Worm (Caenorhabditis elegans) whole organism, mixed stage, embryonic: Measurements from ENCODE around the gene Y71H10B.1.

Experiments used
- M03D4.4 ChIP-seq: sonication (generic microtip); optimal IDR thresholded peaks from 2 replicates; lab custom pipeline; 2017; ENCODE audit warnings: mild to moderate bottlenecking, missing genetic modification characterization, missing compliant biosample characterization
- bed-3 ChIP-seq: fragments of 200-800 bp; sonication (Bioruptor generic); optimal IDR thresholded peaks from 3 replicates; lab custom pipeline; 2018; ENCODE audit warnings: mild to moderate bottlenecking, missing genetic modification characterization, moderate library complexity, missing compliant biosample characterization
- blmp-1 ChIP-seq: fragments of 150-350 bp; optimal IDR thresholded peaks from 2 replicates; lab custom pipeline; 2014; ENCODE audit warnings: missing biosample characterization, missing genetic modification characterization
- ceh-39 ChIP-seq: fragments of 150-350 bp; optimal IDR thresholded peaks from 2 replicates; lab custom pipeline; 2014; ENCODE audit warnings: missing biosample characterization, missing genetic modification characterization
- ceh-43 ChIP-seq: fragments of 200-800 bp; sonication (Bioruptor generic); optimal IDR thresholded peaks from 2 replicates; lab custom pipeline; 2018; ENCODE audit warnings: mild to moderate bottlenecking, missing genetic modification characterization, moderate library complexity, missing compliant biosample characterization
- ceh-83 ChIP-seq: fragments of 200-800 bp; sonication (Bioruptor generic); optimal IDR thresholded peaks from 2 replicates; lab custom pipeline; 2018; ENCODE audit warnings: mild to moderate bottlenecking, missing genetic modification characterization, missing compliant biosample characterization
- ces-1 ChIP-seq: fragments of 150-350 bp; optimal IDR thresholded peaks from 2 replicates; lab custom pipeline; 2014; ENCODE audit warnings: missing biosample characterization, missing genetic modification reagents, missing genetic modification characterization
- cnd-1 ChIP-seq: fragments of 200-800 bp; sonication (Bioruptor generic); optimal IDR thresholded peaks from 2 replicates; lab custom pipeline; 2018; ENCODE audit warnings: mild to moderate bottlenecking, missing genetic modification characterization, missing compliant biosample characterization
- drap-1 ChIP-seq: fragments of 200-800 bp; sonication (Bioruptor generic); optimal IDR thresholded peaks from 3 replicates; lab custom pipeline; 2018; ENCODE audit warnings: mild to moderate bottlenecking, missing genetic modification characterization, missing compliant biosample characterization
- elt-1 ChIP-seq: sonication (generic microtip); optimal IDR thresholded peaks from 2 replicates; lab custom pipeline; 2017; ENCODE audit warnings: missing genetic modification characterization, mild to moderate bottlenecking, missing compliant biosample characterization, antibody characterized with exemption, moderate library complexity, borderline replicate concordance; ENCODE audit not compliant: insufficient read depth
- elt-3 ChIP-seq: fragments of 150-350 bp; optimal IDR thresholded peaks from 2 replicates; lab custom pipeline; 2014; ENCODE audit warnings: missing biosample characterization, missing genetic modification characterization
- flh-1 ChIP-seq: fragments of 200-800 bp; sonication (Bioruptor generic); optimal IDR thresholded peaks from 2 replicates; lab custom pipeline; 2018; ENCODE audit warnings: mild to moderate bottlenecking, missing genetic modification characterization, moderate library complexity, missing compliant biosample characterization
- ham-2 ChIP-seq: fragments of 200-800 bp; sonication (Bioruptor generic); optimal IDR thresholded peaks from 2 replicates; lab custom pipeline; 2018; ENCODE audit warnings: mild to moderate bottlenecking, missing genetic modification characterization, missing compliant biosample characterization
- hlh-1 ChIP-seq: fragments of 150-350 bp; optimal IDR thresholded peaks from 2 replicates; lab custom pipeline; 2014; ENCODE audit warnings: missing biosample characterization, missing genetic modification reagents, missing genetic modification characterization
- lin-13 ChIP-seq: fragments of 150-350 bp; optimal IDR thresholded peaks from 2 replicates; lab custom pipeline; 2014; ENCODE audit warnings: missing biosample characterization, missing genetic modification characterization
- lin-32 ChIP-seq: fragments of 200-800 bp; sonication (Bioruptor generic); optimal IDR thresholded peaks from 2 replicates; lab custom pipeline; 2018; ENCODE audit warnings: mild to moderate bottlenecking, missing genetic modification characterization, missing compliant biosample characterization
- lsy-2 ChIP-seq: fragments of 150-350 bp; optimal IDR thresholded peaks from 2 replicates; lab custom pipeline; 2014; ENCODE audit warnings: missing biosample characterization, missing genetic modification characterization
- mab-5 ChIP-seq: fragments of 150-350 bp; optimal IDR thresholded peaks from 2 replicates; lab custom pipeline; 2014; ENCODE audit warnings: missing biosample characterization, missing genetic modification characterization
- mep-1 ChIP-seq: fragments of 150-350 bp; optimal IDR thresholded peaks from 2 replicates; lab custom pipeline; 2017; ENCODE audit warnings: missing biosample characterization, missing genetic modification reagents, missing genetic modification characterization, inconsistent platforms
- mls-2 ChIP-seq: sonication (generic microtip); optimal IDR thresholded peaks from 2 replicates; lab custom pipeline; 2016; ENCODE audit warnings: mild to moderate bottlenecking, missing genetic modification characterization, moderate library complexity, missing compliant biosample characterization
- nhr-12 ChIP-seq: fragments of 150-350 bp; optimal IDR thresholded peaks from 2 replicates; lab custom pipeline; 2014; ENCODE audit warnings: missing biosample characterization, missing genetic modification characterization
- nhr-2 ChIP-seq: fragments of 150-350 bp; optimal IDR thresholded peaks from 2 replicates; lab custom pipeline; 2014; ENCODE audit warnings: missing biosample characterization, missing genetic modification characterization
- nhr-237 ChIP-seq: fragments of 150-350 bp; optimal IDR thresholded peaks from 2 replicates; lab custom pipeline; 2014; ENCODE audit warnings: missing biosample characterization, missing genetic modification characterization
- nhr-28 ChIP-seq: fragments of 150-350 bp; optimal IDR thresholded peaks from 2 replicates; lab custom pipeline; 2014; ENCODE audit warnings: missing biosample characterization, missing genetic modification characterization
- nhr-76 ChIP-seq: sonication (generic microtip); optimal IDR thresholded peaks from 2 replicates; lab custom pipeline; 2017; ENCODE audit warnings: missing biosample characterization, missing genetic modification characterization
- pha-4 ChIP-seq: fragments of 150-350 bp; optimal IDR thresholded peaks from 2 replicates; lab custom pipeline; 2018; ENCODE audit warnings: missing biosample characterization, missing genetic modification reagents, missing genetic modification characterization
- sem-2 ChIP-seq: fragments of 200-800 bp; sonication (Bioruptor generic); optimal IDR thresholded peaks from 2 replicates; lab custom pipeline; 2018; ENCODE audit warnings: mild to moderate bottlenecking, missing genetic modification characterization, missing compliant biosample characterization
- snpc-4 ChIP-seq: fragments of 150-350 bp; optimal IDR thresholded peaks from 2 replicates; lab custom pipeline; 2014; ENCODE audit warnings: missing biosample characterization, missing genetic modification characterization
- sptf-1 ChIP-seq: sonication (generic microtip); optimal IDR thresholded peaks from 2 replicates; lab custom pipeline; 2017; ENCODE audit warnings: mild to moderate bottlenecking, missing genetic modification characterization, moderate library complexity, missing compliant biosample characterization
- tbx-8 ChIP-seq: fragments of 200-800 bp; sonication (Bioruptor generic); optimal IDR thresholded peaks from 2 replicates; lab custom pipeline; 2018; ENCODE audit warnings: mild to moderate bottlenecking, missing genetic modification characterization, moderate library complexity, missing compliant biosample characterization
- unc-120 ChIP-seq: sonication (generic microtip); optimal IDR thresholded peaks from 2 replicates; lab custom pipeline; 2017; ENCODE audit warnings: missing genetic modification characterization, missing compliant biosample characterization; ENCODE audit not compliant: poor library complexity, severe bottlenecking
- unc-39 ChIP-seq: fragments of 150-350 bp; optimal IDR thresholded peaks from 2 replicates; lab custom pipeline; 2014; ENCODE audit warnings: missing biosample characterization, missing genetic modification characterization
- unc-62 ChIP-seq: fragments of 150-350 bp; optimal IDR thresholded peaks from 2 replicates; lab custom pipeline; 2014; ENCODE audit warnings: missing biosample characterization, missing genetic modification reagents, missing genetic modification characterization
- zip-8 ChIP-seq: fragments of 150-350 bp; optimal IDR thresholded peaks from 2 replicates; lab custom pipeline; 2014; ENCODE audit warnings: missing biosample characterization, missing genetic modification characterization
- ztf-11 ChIP-seq: fragments of 150-350 bp; optimal IDR thresholded peaks from 2 replicates; lab custom pipeline; 2014; ENCODE audit warnings: missing biosample characterization, missing genetic modification characterization

Gene Y71H10B.1

ce11 chrX:2840287-2840686 lies at the start of gene Y71H10B.1:
TSS of gene Y71H10B.1 (minus strand) at chrX:2840292.
- TF ChIP-seq elt-3 (no peak), zip-8 (tag; lab: Kevin White, UChicago) (no peak), nhr-2 (no peak), unc-120 (tag; lab: Kevin White, UChicago) (no peak), mls-2 (tag; lab: Kevin White, UChicago) (no peak)

ce11 chrX:2885318-2885908 lies 45.3 kb upstream of the Y71H10B.1 start, which contains the start of gene vang-1:
TSS of gene vang-1 (plus strand) at chrX:2885858.
- no peak for TF ChIP-seq nhr-76 (tag; lab: Kevin White, UChicago)
- TF ChIP-seq M03D4.4 (tag; lab: Kevin White, UChicago): peak; percentile 26
- TF ChIP-seq unc-120 (tag; lab: Kevin White, UChicago): peak; percentile 48
- no peak for TF ChIP-seq elt-3
- TF ChIP-seq ham-2 (GFP tag; lab: Kevin White, UChicago): peak; percentile 63
- no peak for TF ChIP-seq pha-4 (tag; lab: Kevin White, UChicago)
- TF ChIP-seq nhr-2: no peak
- no peak for TF ChIP-seq nhr-237 (tag; lab: Kevin White, UChicago)
- TF ChIP-seq blmp-1 (tag; lab: Kevin White, UChicago): no peak
- peak; percentile 59 for TF ChIP-seq lin-32 (GFP tag; lab: Kevin White, UChicago)
- TF ChIP-seq tbx-8 (GFP tag; lab: Kevin White, UChicago): no peak
- peak; percentile 16 for TF ChIP-seq ces-1 (GFP tag; lab: Kevin White, UChicago)
- peak; percentile 74 for TF ChIP-seq drap-1
- TF ChIP-seq snpc-4 (tag; lab: Kevin White, UChicago): no peak
- peak; percentile 74 for TF ChIP-seq cnd-1
- TF ChIP-seq zip-8 (tag; lab: Kevin White, UChicago): no peak
- no peak for TF ChIP-seq elt-1 (tag; lab: Kevin White, UChicago)
- no peak for TF ChIP-seq ceh-39 (tag; lab: Kevin White, UChicago)
- TF ChIP-seq lin-13: peak; percentile 47
- TF ChIP-seq unc-39 (tag; lab: Kevin White, UChicago): no peak
- TF ChIP-seq ztf-11 (tag; lab: Kevin White, UChicago): peak; percentile 61
- peak; percentile 24 for TF ChIP-seq hlh-1 (tag; lab: Kevin White, UChicago)
- no peak for TF ChIP-seq mab-5 (tag; lab: Kevin White, UChicago)
- peak; percentile 50 for TF ChIP-seq sem-2
- no peak for TF ChIP-seq ceh-43 (GFP tag; lab: Kevin White, UChicago)
- TF ChIP-seq mls-2 (tag; lab: Kevin White, UChicago): peak; percentile 70
- TF ChIP-seq flh-1 (GFP tag; lab: Kevin White, UChicago): no peak
- no peak for TF ChIP-seq nhr-28 (tag; lab: Kevin White, UChicago)
- TF ChIP-seq bed-3 (GFP tag; lab: Kevin White, UChicago): no peak
- TF ChIP-seq unc-62: peak; percentile 22
- no peak for TF ChIP-seq nhr-12 (tag; lab: Kevin White, UChicago)
- peak; percentile 74 for TF ChIP-seq ceh-83 (GFP tag; lab: Kevin White, UChicago)
- no peak for TF ChIP-seq lsy-2 (tag; lab: Kevin White, UChicago)
- TF ChIP-seq sptf-1: peak; percentile 80
- TF ChIP-seq mep-1 (tag; lab: Kevin White, UChicago): peak; percentile 38

ce11 chrX:2879529-2880265 lies 39.6 kb upstream of the Y71H10B.1 start, which contains the start of gene F53B3.5:
TSS of gene F53B3.5 (minus strand) at chrX:2879579.
- TF ChIP-seq ceh-39 (tag; lab: Kevin White, UChicago): no peak
- TF ChIP-seq mls-2 (tag; lab: Kevin White, UChicago): peak; percentile 69
- TF ChIP-seq nhr-2: peak; percentile 92
- no peak for TF ChIP-seq ceh-83 (GFP tag; lab: Kevin White, UChicago)
- peak; percentile 39 for TF ChIP-seq pha-4 (tag; lab: Kevin White, UChicago)
- TF ChIP-seq bed-3 (GFP tag; lab: Kevin White, UChicago): no peak
- TF ChIP-seq unc-120 (tag; lab: Kevin White, UChicago): peak; percentile 7
- TF ChIP-seq nhr-28 (tag; lab: Kevin White, UChicago): no peak
- TF ChIP-seq lin-32 (GFP tag; lab: Kevin White, UChicago): no peak
- peak; percentile 54 for TF ChIP-seq cnd-1
- peak; percentile 68 for TF ChIP-seq drap-1
- no peak for TF ChIP-seq snpc-4 (tag; lab: Kevin White, UChicago)
- TF ChIP-seq sem-2: no peak
- TF ChIP-seq ces-1 (GFP tag; lab: Kevin White, UChicago): no peak
- no peak for TF ChIP-seq ceh-43 (GFP tag; lab: Kevin White, UChicago)
- TF ChIP-seq mep-1 (tag; lab: Kevin White, UChicago): no peak
- TF ChIP-seq flh-1 (GFP tag; lab: Kevin White, UChicago): peak; percentile 27
- no peak for TF ChIP-seq nhr-237 (tag; lab: Kevin White, UChicago)
- TF ChIP-seq hlh-1 (tag; lab: Kevin White, UChicago): no peak
- peak; percentile 39 for TF ChIP-seq sptf-1
- TF ChIP-seq elt-3: no peak
- no peak for TF ChIP-seq zip-8 (tag; lab: Kevin White, UChicago)
- peak; percentile 24 for TF ChIP-seq M03D4.4 (tag; lab: Kevin White, UChicago)
- no peak for TF ChIP-seq nhr-12 (tag; lab: Kevin White, UChicago)
- no peak for TF ChIP-seq unc-39 (tag; lab: Kevin White, UChicago)
- TF ChIP-seq blmp-1 (tag; lab: Kevin White, UChicago): no peak
- no peak for TF ChIP-seq mab-5 (tag; lab: Kevin White, UChicago)
- peak; percentile 11 for TF ChIP-seq lin-13
- TF ChIP-seq nhr-76 (tag; lab: Kevin White, UChicago): no peak
- no peak for TF ChIP-seq lsy-2 (tag; lab: Kevin White, UChicago)
- TF ChIP-seq unc-62: no peak
- TF ChIP-seq ztf-11 (tag; lab: Kevin White, UChicago): no peak
- TF ChIP-seq tbx-8 (GFP tag; lab: Kevin White, UChicago): no peak
- peak; percentile 86 for TF ChIP-seq ham-2 (GFP tag; lab: Kevin White, UChicago)
- peak; percentile 77 for TF ChIP-seq elt-1 (tag; lab: Kevin White, UChicago)
